Fruit fly (Drosophila melanogaster) whole organism, embryonic: ENCODE measurements around the gene Pink1.
A peak's percentile ranks its signal among the peaks of the same experiment; 100 is the strongest.

Experiments used
- Abd-B ChIP-seq: fragments of 200-800 bp; sonication (Bioruptor generic); optimal IDR thresholded peaks from 2 replicates; lab custom pipeline; 2018; ENCODE audit warnings: missing biosample characterization, mild to moderate bottlenecking, missing genetic modification characterization, moderate library complexity
- CG10274 ChIP-seq: fragments of 200-800 bp; sonication (Bioruptor generic); optimal IDR thresholded peaks from 3 replicates; lab custom pipeline; 2017; ENCODE audit warnings: missing biosample characterization, mild to moderate bottlenecking, missing genetic modification characterization
- CG10565 ChIP-seq: fragments of 200-800 bp; sonication (Bioruptor generic); optimal IDR thresholded peaks from 3 replicates; lab custom pipeline; 2016; ENCODE audit warnings: missing biosample characterization, mild to moderate bottlenecking, missing genetic modification characterization
- CG14441 ChIP-seq: fragments of 200-800 bp; sonication (Bioruptor generic); IDR thresholded peaks from 2 replicates; pipeline ENCODE4 v1.3.6; 2022; ENCODE audit warnings: missing biosample characterization, missing genetic modification characterization
- CG17328 ChIP-seq: fragments of 200-800 bp; sonication (Bioruptor generic); IDR thresholded peaks from 2 replicates; pipeline ENCODE4 v1.3.6; 2022; ENCODE audit warnings: missing biosample characterization, missing genetic modification characterization
- CG2712 ChIP-seq: fragments of 200-800 bp; optimal IDR thresholded peaks from 3 replicates; lab custom pipeline; 2019; ENCODE audit warnings: missing biosample characterization, mild to moderate bottlenecking, missing genetic modification characterization, moderate library complexity
- CG2889 ChIP-seq: fragments of 200-800 bp; sonication (Bioruptor generic); IDR thresholded peaks from 3 replicates; pipeline ENCODE4 v1.3.6; 2022; ENCODE audit warnings: missing biosample characterization, missing genetic modification characterization
- CG30020 ChIP-seq: fragments of 200-800 bp; optimal IDR thresholded peaks from 2 replicates; lab custom pipeline; 2019; ENCODE audit warnings: missing biosample characterization, mild to moderate bottlenecking, missing genetic modification characterization, moderate library complexity
- CG31441 ChIP-seq: fragments of 200-800 bp; sonication (Bioruptor generic); IDR thresholded peaks from 2 replicates; pipeline ENCODE4 v1.3.6; 2022; ENCODE audit warnings: missing biosample characterization, missing genetic modification characterization
- CG6654 ChIP-seq: fragments of 200-800 bp; sonication (Bioruptor generic); optimal IDR thresholded peaks from 2 replicates; lab custom pipeline; 2017; ENCODE audit warnings: missing biosample characterization, mild to moderate bottlenecking, missing genetic modification characterization
- CG6689 ChIP-seq: fragments of 200-800 bp; sonication (Bioruptor generic); IDR thresholded peaks from 2 replicates; pipeline ENCODE4 v1.3.6; 2022; ENCODE audit warnings: missing biosample characterization, missing genetic modification characterization
- CG6813 ChIP-seq: fragments of 200-800 bp; sonication (Bioruptor generic); optimal IDR thresholded peaks from 2 replicates; lab custom pipeline; 2017; ENCODE audit warnings: missing biosample characterization, missing genetic modification characterization, mild to moderate bottlenecking, moderate library complexity, missing genetic modification reagents
- CG7556 ChIP-seq: fragments of 200-800 bp; sonication (Bioruptor generic); optimal IDR thresholded peaks from 2 replicates; lab custom pipeline; 2017; ENCODE audit warnings: missing biosample characterization, mild to moderate bottlenecking, missing genetic modification characterization
- CG7839 ChIP-seq: fragments of 200-800 bp; sonication (Bioruptor generic); optimal IDR thresholded peaks from 3 replicates; lab custom pipeline; 2018; ENCODE audit warnings: missing biosample characterization, mild to moderate bottlenecking, missing genetic modification characterization, moderate library complexity
- CG9797 ChIP-seq: fragments of 200-800 bp; sonication (Bioruptor generic); optimal IDR thresholded peaks from 3 replicates; lab custom pipeline; 2018; ENCODE audit warnings: missing biosample characterization, mild to moderate bottlenecking, missing genetic modification characterization
- CTCF ChIP-seq: fragments of 200-800 bp; sonication (Bioruptor generic); optimal IDR thresholded peaks from 2 replicates; lab custom pipeline; 2017; ENCODE audit warnings: missing biosample characterization, mild to moderate bottlenecking, missing genetic modification characterization, moderate library complexity
- Dip2 ChIP-seq: fragments of 200-800 bp; sonication (Bioruptor generic); IDR thresholded peaks from 2 replicates; pipeline ENCODE4 v1.3.6; 2022; ENCODE audit warnings: missing biosample characterization, missing genetic modification characterization
- Eip74EF ChIP-seq, 2 experiments: fragments of 200-800 bp in 1 of 2; fragments of >200 bp in 1 of 2; sonication (Bioruptor generic) in 1 of 2; optimal IDR thresholded peaks; 2 replicates each; lab custom pipeline; 2017 to 2019; ENCODE audit warnings: missing biosample characterization in 2 of 2, missing genetic modification characterization in 2 of 2, mild to moderate bottlenecking in 1 of 2, moderate library complexity in 1 of 2
- Ets97D ChIP-seq: fragments of 200-800 bp; sonication (Bioruptor generic); optimal IDR thresholded peaks from 3 replicates; lab custom pipeline; 2016; ENCODE audit warnings: missing biosample characterization, missing genetic modification characterization
- Fer1 ChIP-seq: fragments of 200-800 bp; sonication (Bioruptor generic); optimal IDR thresholded peaks from 2 replicates; lab custom pipeline; 2017; ENCODE audit warnings: missing biosample characterization, mild to moderate bottlenecking, missing genetic modification characterization
- Mad ChIP-seq: fragments of 200-800 bp; sonication (Bioruptor generic); optimal IDR thresholded peaks from 2 replicates; lab custom pipeline; 2016; ENCODE audit warnings: missing biosample characterization, missing genetic modification characterization
- Scr ChIP-seq: fragments of 200-800 bp; sonication (Bioruptor generic); IDR thresholded peaks from 2 replicates; pipeline ENCODE4 v1.3.6; 2022; ENCODE audit warnings: missing biosample characterization, missing genetic modification characterization; ENCODE audit not compliant: partially characterized antibody
- Side ChIP-seq: fragments of 200-800 bp; sonication (Bioruptor generic); optimal IDR thresholded peaks from 2 replicates; lab custom pipeline; 2016; ENCODE audit warnings: missing biosample characterization, missing genetic modification characterization
- Xbp1 ChIP-seq: fragments of 200-800 bp; sonication (Bioruptor generic); optimal IDR thresholded peaks from 3 replicates; lab custom pipeline; 2016; ENCODE audit warnings: missing biosample characterization, mild to moderate bottlenecking, missing genetic modification characterization
- YL-1 ChIP-seq: fragments of 200-800 bp; sonication (Bioruptor generic); optimal IDR thresholded peaks from 3 replicates; lab custom pipeline; 2017; ENCODE audit warnings: missing biosample characterization, mild to moderate bottlenecking, missing genetic modification characterization
- al ChIP-seq: fragments of 200-800 bp; sonication (Bioruptor generic); IDR thresholded peaks from 2 replicates; pipeline ENCODE4 v1.3.6; 2022; ENCODE audit warnings: missing biosample characterization, missing genetic modification characterization
- bcd ChIP-seq: fragments of 200-800 bp; sonication (Bioruptor generic); optimal IDR thresholded peaks from 2 replicates; lab custom pipeline; 2017; ENCODE audit warnings: missing biosample characterization, mild to moderate bottlenecking, missing genetic modification characterization
- cas ChIP-seq: fragments of 200-800 bp; sonication (Bioruptor generic); IDR thresholded peaks from 2 replicates; pipeline ENCODE4 v1.3.6; 2022; ENCODE audit warnings: missing biosample characterization, missing genetic modification characterization
- croc ChIP-seq: fragments of 200-800 bp; sonication (Bioruptor generic); conservative IDR thresholded peaks from 3 replicates; pipeline ENCODE4 v1.3.6; 2022; ENCODE audit warnings: missing biosample characterization, missing genetic modification characterization
- da ChIP-seq: fragments of 200-800 bp; sonication (Bioruptor generic); optimal IDR thresholded peaks from 2 replicates; lab custom pipeline; 2016; ENCODE audit warnings: missing biosample characterization, missing genetic modification characterization
- dpn ChIP-seq, 2 experiments: fragments of 200-800 bp; sonication (Bioruptor generic); optimal IDR thresholded peaks; 3 replicates each; lab custom pipeline; 2016; ENCODE audit warnings: missing biosample characterization in 2 of 2, missing genetic modification characterization in 2 of 2
- esg ChIP-seq: fragments of 200-800 bp; sonication (Bioruptor generic); conservative IDR thresholded peaks from 2 replicates; pipeline ENCODE4 v1.3.6; 2022; ENCODE audit warnings: missing biosample characterization, missing genetic modification characterization
- eyg ChIP-seq: fragments of 200-800 bp; sonication (Bioruptor generic); optimal IDR thresholded peaks from 3 replicates; lab custom pipeline; 2016; ENCODE audit warnings: missing biosample characterization, missing genetic modification characterization
- grn ChIP-seq: fragments of 200-800 bp; sonication (Bioruptor generic); optimal IDR thresholded peaks from 3 replicates; lab custom pipeline; 2017; ENCODE audit warnings: missing biosample characterization, missing genetic modification characterization
- ham ChIP-seq: fragments of 200-800 bp; sonication (Bioruptor generic); IDR thresholded peaks from 2 replicates; pipeline ENCODE4 v1.3.6; 2022; ENCODE audit warnings: missing biosample characterization, missing genetic modification characterization
- hkb ChIP-seq, 2 experiments: fragments of 200-800 bp in 1 of 2; fragments of >200 bp in 1 of 2; sonication (Bioruptor generic) in 1 of 2; IDR thresholded peaks in 1 of 2; optimal IDR thresholded peaks in 1 of 2; 2 replicates each; pipeline versions ENCODE4 v1.3.6 to Lab custom; 2017 to 2022; ENCODE audit warnings: missing biosample characterization in 1 of 2, missing genetic modification characterization in 1 of 2
- lov ChIP-seq, 2 experiments: fragments of 200-800 bp in 1 of 2; fragments of >200 bp in 1 of 2; sonication (Bioruptor generic) in 1 of 2; IDR thresholded peaks in 1 of 2; optimal IDR thresholded peaks in 1 of 2; 2 replicates in 1 of 2; 3 replicates in 1 of 2; pipeline versions ENCODE4 v1.3.6 to Lab custom; 2017 to 2022; ENCODE audit warnings: missing biosample characterization in 1 of 2, missing genetic modification characterization in 1 of 2
- nerfin-1 ChIP-seq: fragments of 200-800 bp; sonication (Bioruptor generic); optimal IDR thresholded peaks from 3 replicates; lab custom pipeline; 2019; ENCODE audit warnings: missing biosample characterization, mild to moderate bottlenecking, missing genetic modification characterization, moderate library complexity
- nerfin-2 ChIP-seq: fragments of 200-800 bp; sonication (Bioruptor generic); IDR thresholded peaks from 2 replicates; pipeline ENCODE4 v1.3.6; 2022; ENCODE audit warnings: missing biosample characterization, missing genetic modification characterization; ENCODE audit not compliant: partially characterized antibody
- nmo ChIP-seq: fragments of 200-800 bp; sonication (Bioruptor generic); optimal IDR thresholded peaks from 2 replicates; lab custom pipeline; 2018; ENCODE audit warnings: missing biosample characterization, mild to moderate bottlenecking, missing genetic modification characterization, moderate library complexity
- onecut ChIP-seq: fragments of 200-800 bp; sonication (Bioruptor generic); IDR thresholded peaks from 2 replicates; pipeline ENCODE4 v1.3.6; 2022; ENCODE audit warnings: missing biosample characterization, missing genetic modification characterization
- org-1 ChIP-seq: fragments of 200-800 bp; sonication (Bioruptor generic); optimal IDR thresholded peaks from 2 replicates; lab custom pipeline; 2017; ENCODE audit warnings: missing biosample characterization, missing genetic modification characterization
- pho ChIP-seq: fragments of 200-800 bp; sonication (Bioruptor generic); optimal IDR thresholded peaks from 2 replicates; lab custom pipeline; 2016; ENCODE audit warnings: missing biosample characterization, missing genetic modification characterization
- pita ChIP-seq: fragments of 200-800 bp; sonication (Bioruptor generic); optimal IDR thresholded peaks from 2 replicates; lab custom pipeline; 2017; ENCODE audit warnings: missing biosample characterization, mild to moderate bottlenecking, missing genetic modification characterization
- repo ChIP-seq: fragments of 200-800 bp; sonication (Bioruptor generic); optimal IDR thresholded peaks from 2 replicates; lab custom pipeline; 2016; ENCODE audit warnings: missing biosample characterization, missing genetic modification characterization
- tio ChIP-seq: fragments of 200-800 bp; sonication (Bioruptor generic); optimal IDR thresholded peaks from 2 replicates; lab custom pipeline; 2017; ENCODE audit warnings: missing biosample characterization, missing genetic modification characterization, inconsistent platforms
- vfl ChIP-seq: fragments of 200-800 bp; sonication (Bioruptor generic); optimal IDR thresholded peaks from 2 replicates; lab custom pipeline; 2016; ENCODE audit warnings: missing biosample characterization, missing genetic modification characterization
- vvl ChIP-seq: fragments of 200-800 bp; sonication (Bioruptor generic); IDR thresholded peaks from 2 replicates; pipeline ENCODE4 v1.3.6; 2022; ENCODE audit warnings: missing biosample characterization, missing genetic modification characterization
- wor ChIP-seq: fragments of 200-800 bp; sonication (Bioruptor generic); IDR thresholded peaks from 2 replicates; pipeline ENCODE4 v1.3.6; 2022; ENCODE audit warnings: missing biosample characterization, missing genetic modification characterization
- zen2 ChIP-seq: fragments of 200-800 bp; sonication (Bioruptor generic); IDR thresholded peaks from 3 replicates; pipeline ENCODE4 v1.3.6; 2022; ENCODE audit warnings: missing biosample characterization, missing genetic modification characterization; ENCODE audit not compliant: partially characterized antibody

Gene Pink1

DNA sequence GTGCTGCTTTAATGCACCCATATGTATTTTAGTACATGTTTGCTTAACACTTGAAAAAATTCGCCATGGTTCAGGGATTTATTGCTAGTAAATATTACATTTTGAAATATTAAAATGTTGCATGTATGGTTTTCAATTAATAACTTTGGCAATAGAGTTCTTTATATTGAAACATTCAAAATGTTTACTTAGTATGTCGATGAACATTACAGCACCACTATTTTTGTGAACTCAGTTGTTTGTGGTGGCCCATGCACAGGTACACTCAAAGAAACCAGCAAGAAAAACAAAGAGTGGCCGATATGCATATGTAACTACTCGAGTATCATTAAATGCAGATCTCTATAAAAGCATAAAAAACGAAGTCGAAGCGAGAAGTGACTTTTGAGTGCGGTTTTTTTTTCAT, 18.4 kb downstream of the Pink1 start (continued):
- TF ChIP-seq eyg (GFP tag; lab: Kevin White, UChicago) (no peak), CG2889 (GFP tag; lab: Robert Waterston, UW) (no peak), onecut (GFP tag; lab: Robert Waterston, UW) (peak; percentile 44), zen2 (no peak), Ets97D (GFP tag; lab: Kevin White, UChicago) (no peak), CG6654 (GFP tag; lab: Kevin White, UChicago) (no peak), dpn (GFP tag; optimal IDR thresholded peaks at IDR 0.05; lab: Kevin White, UChicago) (peak; percentile 56 to 63), pho (GFP tag; lab: Kevin White, UChicago) (no peak), vvl (GFP tag; lab: Robert Waterston, UW) (peak; percentile 73), org-1 (GFP tag; lab: Kevin White, UChicago) (peak; percentile 54), Xbp1 (GFP tag; lab: Kevin White, UChicago) (peak; percentile 67), CTCF (GFP tag; lab: Kevin White, UChicago) (peak; percentile 29), repo (GFP tag; lab: Kevin White, UChicago) (peak; percentile 33), YL-1 (GFP tag; lab: Kevin White, UChicago) (no peak), CG9797 (GFP tag; lab: Kevin White, UChicago) (no peak), vfl (no peak), Eip74EF (GFP tag; optimal IDR thresholded peaks at IDR 0.05; lab: Kevin White, UChicago) (peak in 1 of 2 experiments; percentile 64), nerfin-2 (GFP tag; lab: Robert Waterston, UW) (no peak), CG7839 (tag; lab: Kevin White, UChicago) (peak; percentile 79), CG6689 (GFP tag; lab: Robert Waterston, UW) (peak; percentile 79), nmo (GFP tag; lab: Kevin White, UChicago) (peak; percentile 85), Side (GFP tag; lab: Kevin White, UChicago) (peak; percentile 4), croc (GFP tag; lab: Robert Waterston, UW) (peak; percentile 60; the same call in 1 of the 3 replicates), CG6813 (GFP tag; lab: Kevin White, UChicago) (peak; percentile 44), CG10565 (GFP tag; lab: Kevin White, UChicago) (no peak), CG10274 (GFP tag; lab: Kevin White, UChicago) (no peak), CG2712 (tag; lab: Kevin White, UChicago) (peak; percentile 80), lov (optimal IDR thresholded peaks at IDR 0.05; lab: Kevin White, UChicago) (no peak), lov (GFP tag; IDR thresholded peaks at IDR 0.05; lab: Robert Waterston, UW) (0 out of 3 replicates have a peak, but pooled peaks have one; percentile 15), Fer1 (peak; percentile 14), wor (GFP tag; lab: Robert Waterston, UW) (peak; percentile 59), hkb (optimal IDR thresholded peaks at IDR 0.05; lab: Kevin White, UChicago) (no peak), hkb (GFP tag; IDR thresholded peaks at IDR 0.05; lab: Robert Waterston, UW) (peak; percentile 78), ham (GFP tag; lab: Robert Waterston, UW) (no peak), CG14441 (GFP tag; lab: Robert Waterston, UW) (peak; percentile 84), nerfin-1 (tag; lab: Kevin White, UChicago) (peak; percentile 75), CG31441 (GFP tag; lab: Robert Waterston, UW) (peak; percentile 68), Scr (GFP tag; lab: Robert Waterston, UW) (no peak), cas (GFP tag; lab: Robert Waterston, UW) (no peak), CG17328 (GFP tag; lab: Robert Waterston, UW) (0 out of 2 replicates have a peak, but pooled peaks have one; percentile 31), Dip2 (GFP tag; lab: Robert Waterston, UW) (no peak), esg (GFP tag; lab: Robert Waterston, UW) (peak; percentile 73), bcd (peak; percentile 43), Abd-B (GFP tag; lab: Kevin White, UChicago) (peak; percentile 61), grn (GFP tag; lab: Kevin White, UChicago) (no peak), al (GFP tag; lab: Robert Waterston, UW) (no peak), pita (GFP tag; lab: Kevin White, UChicago) (no peak), tio (GFP tag; lab: Kevin White, UChicago) (peak; percentile 58), Mad (GFP tag; lab: Kevin White, UChicago) (peak; percentile 33), da (GFP tag; lab: Kevin White, UChicago) (no peak), CG7556 (GFP tag; lab: Kevin White, UChicago) (peak; percentile 59), CG30020 (peak; percentile 6)
